Fruit fly (Drosophila melanogaster) whole organism, embryonic: ENCODE results near the gene Pep.

Source experiments
- Adf1 ChIP-seq: fragments of 200-800 bp; sonication (Bioruptor generic); IDR thresholded peaks from 2 replicates; pipeline ENCODE4 v1.3.6; 2022; ENCODE audit warnings: missing biosample characterization, missing genetic modification characterization
- Atf-2 ChIP-seq: fragments of 200-800 bp; sonication (Bioruptor generic); optimal IDR thresholded peaks from 2 replicates; lab custom pipeline; 2016; ENCODE audit warnings: missing biosample characterization, missing genetic modification characterization
- Blimp-1 ChIP-seq: fragments of 200-800 bp; sonication (Bioruptor generic); optimal IDR thresholded peaks from 3 replicates; lab custom pipeline; 2018; ENCODE audit warnings: missing biosample characterization, missing genetic modification characterization, mild to moderate bottlenecking, moderate library complexity, missing genetic modification reagents
- CG10209 ChIP-seq: fragments of 200-800 bp; sonication (Bioruptor generic); optimal IDR thresholded peaks from 3 replicates; lab custom pipeline; 2017; ENCODE audit warnings: missing biosample characterization, mild to moderate bottlenecking, missing genetic modification characterization, missing genetic modification reagents
- CG10979 ChIP-seq: fragments of 200-800 bp; sonication (Bioruptor generic); optimal IDR thresholded peaks from 2 replicates; lab custom pipeline; 2018; ENCODE audit warnings: missing biosample characterization, mild to moderate bottlenecking, missing genetic modification characterization, moderate library complexity
- CG11247 ChIP-seq: fragments of 200-800 bp; sonication (Bioruptor generic); IDR thresholded peaks from 2 replicates; pipeline ENCODE4 v1.3.6; 2022; ENCODE audit warnings: missing biosample characterization, missing genetic modification characterization
- CG11504 ChIP-seq: fragments of 200-800 bp; sonication (Bioruptor generic); optimal IDR thresholded peaks from 3 replicates; lab custom pipeline; 2019; ENCODE audit warnings: missing biosample characterization, mild to moderate bottlenecking, missing genetic modification characterization, moderate library complexity
- CG12236 ChIP-seq: fragments of 200-800 bp; sonication (Bioruptor generic); optimal IDR thresholded peaks from 2 replicates; lab custom pipeline; 2016; ENCODE audit warnings: missing biosample characterization, missing genetic modification characterization
- CG14965 ChIP-seq: fragments of 200-800 bp; sonication (Bioruptor generic); optimal IDR thresholded peaks from 2 replicates; lab custom pipeline; 2016; ENCODE audit warnings: missing biosample characterization, missing genetic modification characterization, borderline replicate concordance
- CG17328 ChIP-seq: fragments of 200-800 bp; sonication (Bioruptor generic); IDR thresholded peaks from 2 replicates; pipeline ENCODE4 v1.3.6; 2022; ENCODE audit warnings: missing biosample characterization, missing genetic modification characterization
- CG17361 ChIP-seq: fragments of 200-800 bp; sonication (Bioruptor generic); IDR thresholded peaks from 3 replicates; pipeline ENCODE4 v1.3.6; 2022; ENCODE audit warnings: missing biosample characterization, missing genetic modification characterization
- CG1832 ChIP-seq: fragments of 200-800 bp; sonication (Bioruptor generic); optimal IDR thresholded peaks from 2 replicates; lab custom pipeline; 2017; ENCODE audit warnings: missing biosample characterization, mild to moderate bottlenecking, missing genetic modification characterization, inconsistent platforms
- CG2116 ChIP-seq: fragments of 200-800 bp; sonication (Bioruptor generic); optimal IDR thresholded peaks from 3 replicates; lab custom pipeline; 2018; ENCODE audit warnings: missing biosample characterization, mild to moderate bottlenecking, missing genetic modification characterization
- CG2202 ChIP-seq: fragments of 200-800 bp; sonication (Bioruptor generic); optimal IDR thresholded peaks from 2 replicates; lab custom pipeline; 2018; ENCODE audit warnings: missing biosample characterization, mild to moderate bottlenecking, missing genetic modification characterization
- CG30403 ChIP-seq: fragments of 200-800 bp; sonication (Bioruptor generic); optimal IDR thresholded peaks from 3 replicates; lab custom pipeline; 2016; ENCODE audit warnings: missing biosample characterization, missing genetic modification characterization
- CG3065 ChIP-seq: fragments of 200-800 bp; sonication (Bioruptor generic); optimal IDR thresholded peaks from 2 replicates; lab custom pipeline; 2016; ENCODE audit warnings: missing biosample characterization, missing genetic modification characterization
- CG31441 ChIP-seq: fragments of 200-800 bp; sonication (Bioruptor generic); IDR thresholded peaks from 2 replicates; pipeline ENCODE4 v1.3.6; 2022; ENCODE audit warnings: missing biosample characterization, missing genetic modification characterization
- CG3838 ChIP-seq: fragments of 200-800 bp; sonication (Bioruptor generic); optimal IDR thresholded peaks from 3 replicates; lab custom pipeline; 2016; ENCODE audit warnings: missing biosample characterization, missing genetic modification characterization
- CG4820 ChIP-seq: fragments of 200-800 bp; sonication (Bioruptor generic); optimal IDR thresholded peaks from 3 replicates; lab custom pipeline; 2016; ENCODE audit warnings: missing biosample characterization, missing genetic modification characterization
- Dip3 ChIP-seq: fragments of 200-800 bp; sonication (Bioruptor generic); optimal IDR thresholded peaks from 3 replicates; lab custom pipeline; 2016; ENCODE audit warnings: missing biosample characterization, missing genetic modification characterization
- Drgx ChIP-seq: fragments of 200-800 bp; sonication (Bioruptor generic); IDR thresholded peaks from 2 replicates; pipeline ENCODE4 v1.3.6; 2022; ENCODE audit warnings: missing biosample characterization, missing genetic modification characterization
- Eip74EF ChIP-seq, 2 experiments: fragments of 200-800 bp in 1 of 2; fragments of >200 bp in 1 of 2; sonication (Bioruptor generic) in 1 of 2; optimal IDR thresholded peaks; 2 replicates each; lab custom pipeline; 2017 to 2019; ENCODE audit warnings: missing biosample characterization in 2 of 2, missing genetic modification characterization in 2 of 2, mild to moderate bottlenecking in 1 of 2, moderate library complexity in 1 of 2
- Hr78 ChIP-seq, 2 experiments: fragments of 200-800 bp in 1 of 2; fragments of >200 bp in 1 of 2; sonication (Bioruptor generic) in 1 of 2; optimal IDR thresholded peaks; 2 replicates each; lab custom pipeline; 2017 to 2019; ENCODE audit warnings: missing biosample characterization in 2 of 2, missing genetic modification characterization in 2 of 2, mild to moderate bottlenecking in 1 of 2, moderate library complexity in 1 of 2
- Lpt ChIP-seq: fragments of >200 bp; optimal IDR thresholded peaks from 2 replicates; lab custom pipeline; 2018; ENCODE audit warnings: missing biosample characterization, missing genetic modification characterization
- MESR4 ChIP-seq: fragments of 200-800 bp; sonication (Bioruptor generic); optimal IDR thresholded peaks from 2 replicates; lab custom pipeline; 2018; ENCODE audit warnings: missing biosample characterization, mild to moderate bottlenecking, missing genetic modification characterization, moderate library complexity
- Max ChIP-seq: fragments of 200-800 bp; sonication (Bioruptor generic); optimal IDR thresholded peaks from 2 replicates; lab custom pipeline; 2016; ENCODE audit warnings: missing biosample characterization, mild to moderate bottlenecking, missing genetic modification characterization
- Myb ChIP-seq: fragments of 200-800 bp; sonication (Bioruptor generic); optimal IDR thresholded peaks from 2 replicates; lab custom pipeline; 2016; ENCODE audit warnings: missing biosample characterization, missing genetic modification characterization
- Nf-YA ChIP-seq: fragments of 200-800 bp; sonication (Bioruptor generic); IDR thresholded peaks from 2 replicates; pipeline ENCODE4 v1.3.6; 2022; ENCODE audit warnings: missing biosample characterization, missing genetic modification characterization
- Nf-YC ChIP-seq: fragments of 200-800 bp; optimal IDR thresholded peaks from 3 replicates; lab custom pipeline; 2019; ENCODE audit warnings: missing biosample characterization, mild to moderate bottlenecking, missing genetic modification characterization, moderate library complexity
- Sox100B ChIP-seq: fragments of 200-800 bp; sonication (Bioruptor generic); optimal IDR thresholded peaks from 3 replicates; lab custom pipeline; 2018; ENCODE audit warnings: missing biosample characterization, mild to moderate bottlenecking, missing genetic modification characterization
- Sox102F ChIP-seq: fragments of 200-800 bp; sonication (Bioruptor generic); optimal IDR thresholded peaks from 2 replicates; lab custom pipeline; 2018; ENCODE audit warnings: missing biosample characterization, mild to moderate bottlenecking, missing genetic modification characterization, moderate library complexity
- TFAM ChIP-seq: fragments of 200-800 bp; sonication (Bioruptor generic); optimal IDR thresholded peaks from 2 replicates; lab custom pipeline; 2017; ENCODE audit warnings: missing biosample characterization, missing genetic modification characterization, inconsistent platforms
- Trl ChIP-seq, 3 experiments: fragments of >200 bp in 2 of 3; fragments of 200-800 bp in 1 of 3; sonication (Bioruptor generic) in 1 of 3; optimal IDR thresholded peaks; 2 replicates in 1 of 3; 3 replicates in 2 of 3; lab custom pipeline; 2016 to 2017; ENCODE audit warnings: missing biosample characterization in 1 of 3, missing genetic modification characterization in 1 of 3
- al ChIP-seq: fragments of 200-800 bp; sonication (Bioruptor generic); IDR thresholded peaks from 2 replicates; pipeline ENCODE4 v1.3.6; 2022; ENCODE audit warnings: missing biosample characterization, missing genetic modification characterization
- bigmax ChIP-seq: fragments of 200-800 bp; sonication (Bioruptor generic); optimal IDR thresholded peaks from 2 replicates; lab custom pipeline; 2018; ENCODE audit warnings: missing biosample characterization, mild to moderate bottlenecking, missing genetic modification characterization
- chn ChIP-seq: fragments of 200-800 bp; sonication (Bioruptor generic); optimal IDR thresholded peaks from 2 replicates; lab custom pipeline; 2016; ENCODE audit warnings: missing biosample characterization, missing genetic modification characterization
- danr ChIP-seq: fragments of 200-800 bp; sonication (Bioruptor generic); IDR thresholded peaks from 2 replicates; pipeline ENCODE4 v1.3.6; 2022; ENCODE audit warnings: missing biosample characterization, missing genetic modification characterization
- eyg ChIP-seq: fragments of 200-800 bp; sonication (Bioruptor generic); optimal IDR thresholded peaks from 3 replicates; lab custom pipeline; 2016; ENCODE audit warnings: missing biosample characterization, missing genetic modification characterization
- gem ChIP-seq: fragments of 200-800 bp; sonication (Bioruptor generic); optimal IDR thresholded peaks from 2 replicates; lab custom pipeline; 2019; ENCODE audit warnings: missing biosample characterization, mild to moderate bottlenecking, missing genetic modification characterization, moderate library complexity
- lilli ChIP-seq: fragments of 200-800 bp; sonication (Bioruptor generic); optimal IDR thresholded peaks from 3 replicates; lab custom pipeline; 2016; ENCODE audit warnings: missing biosample characterization, missing genetic modification characterization
- nmo ChIP-seq: fragments of 200-800 bp; sonication (Bioruptor generic); optimal IDR thresholded peaks from 2 replicates; lab custom pipeline; 2018; ENCODE audit warnings: missing biosample characterization, mild to moderate bottlenecking, missing genetic modification characterization, moderate library complexity
- phol ChIP-seq: fragments of 200-800 bp; sonication (Bioruptor generic); optimal IDR thresholded peaks from 3 replicates; lab custom pipeline; 2018; ENCODE audit warnings: missing biosample characterization, mild to moderate bottlenecking, missing genetic modification characterization, moderate library complexity
- pum ChIP-seq: fragments of 200-800 bp; sonication (Bioruptor generic); optimal IDR thresholded peaks from 2 replicates; lab custom pipeline; 2016; ENCODE audit warnings: missing biosample characterization, missing genetic modification characterization
- scrt ChIP-seq: fragments of 200-800 bp; sonication (Bioruptor generic); optimal IDR thresholded peaks from 2 replicates; lab custom pipeline; 2018; ENCODE audit warnings: missing biosample characterization, mild to moderate bottlenecking, missing genetic modification characterization, moderate library complexity
- sens ChIP-seq: fragments of 200-800 bp; sonication (Bioruptor generic); peaks from one replicate; lab custom pipeline; 2016; ENCODE audit warnings: missing biosample characterization, missing genetic modification characterization
- sqz ChIP-seq: fragments of 200-800 bp; sonication (Bioruptor generic); optimal IDR thresholded peaks from 3 replicates; lab custom pipeline; 2018; ENCODE audit warnings: missing biosample characterization, mild to moderate bottlenecking, missing genetic modification characterization
- vnd ChIP-seq: fragments of 200-800 bp; sonication (Bioruptor generic); IDR thresholded peaks from 3 replicates; pipeline ENCODE4 v1.3.6; 2022; ENCODE audit warnings: missing biosample characterization, missing genetic modification characterization; ENCODE audit not compliant: partially characterized antibody
- z ChIP-seq: fragments of 200-800 bp; sonication (Bioruptor generic); IDR thresholded peaks from 3 replicates; pipeline ENCODE4 v1.3.6; 2022; ENCODE audit warnings: missing biosample characterization, missing genetic modification characterization

The Pep gene

DNA sequence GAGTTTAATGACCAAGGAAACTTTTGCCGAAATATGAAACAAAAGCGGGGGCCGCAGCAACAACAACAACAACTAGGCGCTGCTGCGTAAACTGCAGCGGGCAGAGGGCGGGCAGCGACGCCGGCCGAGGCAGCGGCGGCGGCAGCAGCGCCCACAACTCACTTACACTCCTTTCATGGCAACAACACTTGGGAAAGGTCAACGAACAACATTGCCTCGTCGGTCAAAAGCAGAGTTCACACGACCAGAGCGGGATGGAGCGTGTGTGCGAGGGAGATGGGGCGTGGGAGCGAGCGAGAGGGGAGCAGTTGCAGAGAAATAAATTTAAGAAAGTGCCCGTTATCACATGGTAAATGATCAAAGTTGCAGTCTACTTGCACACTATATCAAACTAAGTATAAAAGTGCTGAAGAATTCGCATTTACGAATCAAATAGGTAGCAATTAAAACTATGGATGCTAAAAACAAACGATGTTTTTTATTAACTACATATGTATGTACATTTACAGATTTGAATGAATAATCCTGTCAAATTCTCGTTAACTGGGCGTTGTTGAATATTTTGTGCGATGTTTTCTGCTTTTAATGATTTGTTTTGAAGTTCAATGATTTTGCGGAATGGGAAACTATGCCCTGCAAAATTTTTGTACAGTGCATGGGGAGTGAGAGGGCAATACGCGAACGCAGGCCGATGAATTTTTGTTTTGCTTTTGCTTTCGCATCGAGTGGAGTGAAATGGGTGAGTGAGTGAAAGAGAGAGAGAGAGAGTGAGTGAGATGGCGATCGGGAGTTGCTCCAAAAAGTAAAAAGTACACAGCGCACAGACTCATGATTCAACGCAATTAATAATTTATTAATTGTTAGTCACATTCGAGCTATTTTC, 36.4 kb downstream of the Pep start (continued):
- TF ChIP-seq CG11504 (tag; lab: Kevin White, UChicago) (peak; percentile 47), MESR4 (GFP tag; lab: Kevin White, UChicago) (no peak), CG10209 (GFP tag; lab: Kevin White, UChicago) (no peak), phol (tag; lab: Kevin White, UChicago) (peak; percentile 39), Blimp-1 (GFP tag; lab: Kevin White, UChicago) (peak; percentile 38), sqz (GFP tag; lab: Kevin White, UChicago) (no peak), chn (GFP tag; lab: Kevin White, UChicago) (peak; percentile 18), CG17328 (GFP tag; lab: Robert Waterston, UW) (no peak), bigmax (GFP tag; lab: Kevin White, UChicago) (no peak), nmo (peak; percentile 24), al (GFP tag; lab: Robert Waterston, UW) (no peak), CG1832 (GFP tag; lab: Kevin White, UChicago) (peak; percentile 61), scrt (no peak), CG11247 (GFP tag; lab: Robert Waterston, UW) (no peak), CG4820 (peak; percentile 31), CG30403 (GFP tag; lab: Kevin White, UChicago) (peak; percentile 13), Nf-YA (no peak), eyg (GFP tag; lab: Kevin White, UChicago) (no peak), CG2202 (no peak), CG2116 (GFP tag; lab: Kevin White, UChicago) (no peak), CG3838 (GFP tag; lab: Kevin White, UChicago) (no peak), TFAM (GFP tag; lab: Kevin White, UChicago) (no peak), CG12236 (no peak), Lpt (no peak), Sox102F (GFP tag; lab: Kevin White, UChicago) (peak; percentile 26), Drgx (GFP tag; lab: Robert Waterston, UW) (0 out of 2 replicates have a peak, but pooled peaks have one; percentile 29), Myb (GFP tag; lab: Kevin White, UChicago) (no peak), pum (no peak), Max (GFP tag; lab: Kevin White, UChicago) (no peak), CG14965 (GFP tag; lab: Kevin White, UChicago) (no peak), vnd (GFP tag; lab: Robert Waterston, UW) (no peak), CG3065 (GFP tag; lab: Kevin White, UChicago) (no peak), sens (GFP tag; lab: Kevin White, UChicago) (peak; percentile 50), Atf-2 (no peak), CG31441 (no peak), Trl (optimal IDR thresholded peaks at IDR 0.05; lab: Kevin White, UChicago) (peak in 1 of 2 experiments; percentile 9), Trl (GFP tag; optimal IDR thresholded peaks at IDR 0.05; lab: Kevin White, UChicago) (no peak), danr (GFP tag; lab: Robert Waterston, UW) (no peak), lilli (GFP tag; lab: Kevin White, UChicago) (no peak), Dip3 (no peak), CG10979 (tag; lab: Kevin White, UChicago) (peak; percentile 30), Nf-YC (tag; lab: Kevin White, UChicago) (no peak), Hr78 (GFP tag; optimal IDR thresholded peaks at IDR 0.05; lab: Kevin White, UChicago) (peak in 1 of 2 experiments; percentile 87), CG17361 (GFP tag; lab: Robert Waterston, UW) (0 out of 3 replicates have a peak, but pooled peaks have one; percentile 27), gem (tag; lab: Kevin White, UChicago) (peak; percentile 14), z (GFP tag; lab: Robert Waterston, UW) (peak; percentile 91), Adf1 (GFP tag; lab: Robert Waterston, UW) (peak; percentile 51), Sox100B (GFP tag; lab: Kevin White, UChicago) (peak; percentile 21), Eip74EF (GFP tag; optimal IDR thresholded peaks at IDR 0.05; lab: Kevin White, UChicago) (peak in 1 of 2 experiments; percentile 0)
